Worm (Caenorhabditis elegans): ENCODE measurements around the gene K03B8.6.

The K03B8.6 gene

ce11 chrV:11412125-11412524 lies 4.7 kb downstream of the K03B8.6 start (continued):
- TF ChIP-seq lin-14 (GFP tag; optimal IDR thresholded peaks at IDR 0.05) (peak; percentile 68), zip-4 (GFP tag; optimal IDR thresholded peaks at IDR 0.05) (no peak), nhr-76 (tag; optimal IDR thresholded peaks at IDR 0.05) (no peak), ceh-90 (tag; optimal IDR thresholded peaks at IDR 0.05) (no peak), efl-3 (GFP tag; optimal IDR thresholded peaks at IDR 0.05) (no peak), snu-23 (GFP tag; optimal IDR thresholded peaks at IDR 0.05) (peak; percentile 74), dpl-1 (GFP tag; optimal IDR thresholded peaks at IDR 0.05) (peak; percentile 16 to 31 (median 20)), nhr-47 (tag; optimal IDR thresholded peaks at IDR 0.05) (no peak), efl-1 (optimal IDR thresholded peaks at IDR 0.05) (peak; percentile 11 to 46), efl-1 (GFP tag; optimal IDR thresholded peaks at IDR 0.05 in 1 of 2) (peak; percentile 23 to 93), ceh-88 (GFP tag; IDR thresholded peaks at IDR 0.05) (no peak), lsy-2 (tag; optimal IDR thresholded peaks at IDR 0.05) (no peak), egl-13 (tag; optimal IDR thresholded peaks at IDR 0.05) (no peak), nhr-19 (GFP tag; conservative IDR thresholded peaks at IDR 0.05) (peak; percentile 73), lir-3 (tag; optimal IDR thresholded peaks at IDR 0.05; ENCODE audit: poor library complexity) (no peak), lin-35 (GFP tag; optimal IDR thresholded peaks at IDR 0.05) (peak in 1 of 2 experiments; percentile 81), C16A3.4 (tag; optimal IDR thresholded peaks at IDR 0.05) (peak; percentile 19), nhr-90 (tag; optimal IDR thresholded peaks at IDR 0.05; ENCODE audit: poor library complexity) (peak; percentile 61), hlh-17 (GFP tag; optimal IDR thresholded peaks at IDR 0.05; ENCODE audit: borderline replicate concordance) (no peak), aha-1 (tag; optimal IDR thresholded peaks at IDR 0.05) (no peak), ceh-63 (GFP tag; optimal IDR thresholded peaks at IDR 0.05) (no peak), Y116A8C.19 (tag; optimal IDR thresholded peaks at IDR 0.05; ENCODE audit: borderline replicate concordance) (no peak), ama-1 (optimal IDR thresholded peaks at IDR 0.05) (no peak), nhr-237 (tag; optimal IDR thresholded peaks at IDR 0.05) (no peak), ets-5 (GFP tag; IDR thresholded peaks at IDR 0.05) (no peak), tlp-1 (tag; optimal IDR thresholded peaks at IDR 0.05) (no peak), mef-2 (tag; optimal IDR thresholded peaks at IDR 0.05) (no peak), lin-13 (GFP tag; optimal IDR thresholded peaks at IDR 0.05) (no peak), fkh-4 (tag; optimal IDR thresholded peaks at IDR 0.05; ENCODE audit: borderline replicate concordance) (no peak), jun-1 (tag; optimal IDR thresholded peaks at IDR 0.05) (no peak), hpl-2 (GFP tag; optimal IDR thresholded peaks at IDR 0.05) (no peak), skn-1 (tag; optimal IDR thresholded peaks at IDR 0.05) (peak; percentile 33), ces-1 (GFP tag; optimal IDR thresholded peaks at IDR 0.05) (no peak), mab-9 (GFP tag; IDR thresholded peaks at IDR 0.05) (no peak), unc-62 (GFP tag; optimal IDR thresholded peaks at IDR 0.05) (no peak), vab-15 (tag; optimal IDR thresholded peaks at IDR 0.05) (no peak)

ce11 chrV:11415059-11415458 lies 7.7 kb downstream of the K03B8.6 start, which contains the start of gene deg-3:
deg-3 (minus strand) TSS chrV:11415159.
- no peak for TF ChIP-seq efl-1 (optimal IDR thresholded peaks at IDR 0.05)
- TF ChIP-seq efl-1 (GFP tag; optimal IDR thresholded peaks at IDR 0.05 in 1 of 2): peak in 1 of 2 experiments; percentile 34
- no peak for TF ChIP-seq grh-1 (GFP tag; IDR thresholded peaks at IDR 0.05)

- TF ChIP-seq ztf-4 (tag; optimal IDR thresholded peaks at IDR 0.05): no peak
- TF ChIP-seq snu-23 (GFP tag; optimal IDR thresholded peaks at IDR 0.05): no peak
- no peak for TF ChIP-seq unc-98 (GFP tag; IDR thresholded peaks at IDR 0.05)
- no peak for TF ChIP-seq ceh-90 (tag; optimal IDR thresholded peaks at IDR 0.05)
- no peak for TF ChIP-seq irx-1 (tag; optimal IDR thresholded peaks at IDR 0.05)
- TF ChIP-seq lin-39 (tag; optimal IDR thresholded peaks at IDR 0.05): no peak
- no peak for TF ChIP-seq blmp-1 (tag; optimal IDR thresholded peaks at IDR 0.05)
- no peak for TF ChIP-seq pqm-1 (tag; optimal IDR thresholded peaks at IDR 0.05)
- no peak for TF ChIP-seq swsn-7 (tag; optimal IDR thresholded peaks at IDR 0.05)
- TF ChIP-seq ceh-63 (GFP tag; optimal IDR thresholded peaks at IDR 0.05): no peak
Measured at ce11 chrV:11421605-11422004, 14.2 kb downstream of the K03B8.6 start, which contains the start of gene des-2. des-2 (minus strand) TSS chrV:11421705.

Measured in whole organism, L1 larva.